Fruit fly (Drosophila melanogaster) whole organism, prepupa: ENCODE data around the gene HIP-R.
A peak's percentile ranks its signal among the peaks of the same experiment; 100 is the strongest.

Experiments
- Blimp-1 ChIP-seq: fragments of 200-800 bp; sonication (Bioruptor generic); optimal IDR thresholded peaks from 3 replicates; lab custom pipeline; 2017; ENCODE audit warnings: missing biosample characterization, missing genetic modification characterization, mild to moderate bottlenecking, moderate library complexity, missing genetic modification reagents
- CG10669 ChIP-seq: fragments of 200-800 bp; sonication (Bioruptor generic); optimal IDR thresholded peaks from 3 replicates; lab custom pipeline; 2018; ENCODE audit warnings: missing biosample characterization, mild to moderate bottlenecking, missing genetic modification characterization, moderate library complexity
- CG11762 ChIP-seq: fragments of 200-800 bp; sonication (Bioruptor generic); optimal IDR thresholded peaks from 3 replicates; lab custom pipeline; 2016; ENCODE audit warnings: missing biosample characterization, missing genetic modification characterization; ENCODE audit not compliant: insufficient read depth
- CG15336 ChIP-seq: fragments of 200-800 bp; sonication (Bioruptor generic); IDR thresholded peaks from 2 replicates; pipeline ENCODE4 v1.3.6; 2022; ENCODE audit warnings: missing biosample characterization, missing genetic modification characterization
- CG1621 ChIP-seq: fragments of 200-800 bp; sonication (Bioruptor generic); optimal IDR thresholded peaks from 3 replicates; lab custom pipeline; 2018; ENCODE audit warnings: missing biosample characterization, mild to moderate bottlenecking, missing genetic modification characterization
- CG16779 ChIP-seq: fragments of 200-800 bp; sonication (Bioruptor generic); optimal IDR thresholded peaks from 3 replicates; lab custom pipeline; 2017; ENCODE audit warnings: missing biosample characterization, mild to moderate bottlenecking, missing genetic modification characterization
- CG3032 ChIP-seq: fragments of 200-800 bp; optimal IDR thresholded peaks from 2 replicates; lab custom pipeline; 2019; ENCODE audit warnings: missing biosample characterization, mild to moderate bottlenecking, missing genetic modification characterization, moderate library complexity
- CG32006 ChIP-seq: fragments of 200-800 bp; sonication (Bioruptor generic); optimal IDR thresholded peaks from 3 replicates; lab custom pipeline; 2017; ENCODE audit warnings: missing biosample characterization, mild to moderate bottlenecking, missing genetic modification characterization
- CG34406 ChIP-seq: fragments of 200-800 bp; sonication (Bioruptor generic); optimal IDR thresholded peaks from 3 replicates; lab custom pipeline; 2016; ENCODE audit warnings: missing biosample characterization, missing genetic modification characterization
- CG4318 ChIP-seq: fragments of 200-800 bp; sonication (Bioruptor generic); optimal IDR thresholded peaks from 3 replicates; lab custom pipeline; 2017; ENCODE audit warnings: missing biosample characterization, mild to moderate bottlenecking, missing genetic modification characterization
- CG6163 ChIP-seq: fragments of 200-800 bp; sonication (Bioruptor generic); IDR thresholded peaks from 3 replicates; pipeline ENCODE4 v1.3.6; 2022; ENCODE audit warnings: missing biosample characterization, missing genetic modification characterization
- CG6792 ChIP-seq: fragments of 200-800 bp; sonication (Bioruptor generic); optimal IDR thresholded peaks from 3 replicates; lab custom pipeline; 2016; ENCODE audit warnings: missing biosample characterization, missing genetic modification characterization
- CG6854 ChIP-seq: fragments of 200-800 bp; sonication (Bioruptor generic); optimal IDR thresholded peaks from 2 replicates; lab custom pipeline; 2017; ENCODE audit warnings: missing biosample characterization, mild to moderate bottlenecking, missing genetic modification characterization
- CG7368 ChIP-seq: fragments of 200-800 bp; sonication (Bioruptor generic); optimal IDR thresholded peaks from 3 replicates; lab custom pipeline; 2016; ENCODE audit warnings: missing biosample characterization, missing genetic modification characterization
- CG9139 ChIP-seq: fragments of 200-800 bp; sonication (Bioruptor generic); optimal IDR thresholded peaks from 3 replicates; lab custom pipeline; 2017; ENCODE audit warnings: missing biosample characterization, mild to moderate bottlenecking, missing genetic modification characterization
- Eip75B ChIP-seq: fragments of 200-800 bp; sonication (Bioruptor generic); optimal IDR thresholded peaks from 3 replicates; lab custom pipeline; 2016; ENCODE audit warnings: missing biosample characterization, missing genetic modification characterization
- Ets21C ChIP-seq: fragments of 200-800 bp; sonication (Bioruptor generic); optimal IDR thresholded peaks from 3 replicates; lab custom pipeline; 2016; ENCODE audit warnings: missing biosample characterization, missing genetic modification characterization
- Ets96B ChIP-seq: fragments of 200-800 bp; optimal IDR thresholded peaks from 2 replicates; lab custom pipeline; 2019; ENCODE audit warnings: missing biosample characterization, mild to moderate bottlenecking, missing genetic modification characterization, moderate library complexity
- Gug ChIP-seq: fragments of 200-800 bp; sonication (Bioruptor generic); IDR thresholded peaks from 2 replicates; pipeline ENCODE4 v1.3.6; 2022; ENCODE audit warnings: missing biosample characterization, missing genetic modification characterization
- Hr38 ChIP-seq: sonication (Bioruptor generic); optimal IDR thresholded peaks from 2 replicates; lab custom pipeline; 2016; ENCODE audit warnings: missing biosample characterization, missing genetic modification characterization
- Hr39 ChIP-seq: fragments of 200-800 bp; sonication (Bioruptor generic); optimal IDR thresholded peaks from 2 replicates; lab custom pipeline; 2016; ENCODE audit warnings: missing biosample characterization, missing genetic modification characterization
- Lpt ChIP-seq: fragments of 200-800 bp; sonication (Bioruptor generic); optimal IDR thresholded peaks from 3 replicates; lab custom pipeline; 2016; ENCODE audit warnings: missing biosample characterization, missing genetic modification characterization
- Met ChIP-seq: fragments of 200-800 bp; sonication (Bioruptor generic); optimal IDR thresholded peaks from 3 replicates; lab custom pipeline; 2016; ENCODE audit warnings: missing biosample characterization, missing genetic modification characterization
- Sox102F ChIP-seq: fragments of 200-800 bp; sonication (Bioruptor generic); optimal IDR thresholded peaks from 2 replicates; lab custom pipeline; 2016; ENCODE audit warnings: missing biosample characterization, mild to moderate bottlenecking, missing genetic modification characterization
- Sox14 ChIP-seq: fragments of 200-800 bp; sonication (Bioruptor generic); optimal IDR thresholded peaks from 3 replicates; lab custom pipeline; 2016; ENCODE audit warnings: missing biosample characterization, missing genetic modification characterization
- Sox15 ChIP-seq: fragments of 200-800 bp; sonication (Bioruptor generic); optimal IDR thresholded peaks from 3 replicates; lab custom pipeline; 2016; ENCODE audit warnings: missing biosample characterization, missing genetic modification characterization
- achi ChIP-seq: fragments of 200-800 bp; sonication (Bioruptor generic); optimal IDR thresholded peaks from 3 replicates; lab custom pipeline; 2016; ENCODE audit warnings: missing biosample characterization, missing genetic modification characterization
- acj6 ChIP-seq: fragments of 200-800 bp; sonication (Bioruptor generic); optimal IDR thresholded peaks from 3 replicates; lab custom pipeline; 2016; ENCODE audit warnings: missing biosample characterization, missing genetic modification characterization
- cyc ChIP-seq: fragments of 200-800 bp; sonication (Bioruptor generic); optimal IDR thresholded peaks from 3 replicates; lab custom pipeline; 2016; ENCODE audit warnings: missing biosample characterization, missing genetic modification characterization
- dac ChIP-seq: fragments of 200-800 bp; sonication (Bioruptor generic); optimal IDR thresholded peaks from 2 replicates; lab custom pipeline; 2017; ENCODE audit warnings: missing biosample characterization, mild to moderate bottlenecking, missing genetic modification characterization
- dsx ChIP-seq: fragments of 200-800 bp; optimal IDR thresholded peaks from 3 replicates; lab custom pipeline; 2019; ENCODE audit warnings: missing biosample characterization, mild to moderate bottlenecking, missing genetic modification characterization, moderate library complexity; ENCODE audit not compliant: poor library complexity, severe bottlenecking
- eg ChIP-seq: fragments of 200-800 bp; sonication (Bioruptor generic); IDR thresholded peaks from 3 replicates; pipeline ENCODE4 v1.3.6; 2022; ENCODE audit warnings: missing biosample characterization, missing genetic modification characterization
- fd59A ChIP-seq: fragments of 200-800 bp; sonication (Bioruptor generic); optimal IDR thresholded peaks from 2 replicates; lab custom pipeline; 2017; ENCODE audit warnings: missing biosample characterization, mild to moderate bottlenecking, missing genetic modification characterization, missing genetic modification reagents
- fkh ChIP-seq: fragments of 200-800 bp; sonication (Bioruptor generic); optimal IDR thresholded peaks from 3 replicates; lab custom pipeline; 2017; ENCODE audit warnings: missing biosample characterization, mild to moderate bottlenecking, missing genetic modification characterization, moderate library complexity
- lz ChIP-seq: fragments of 200-800 bp; sonication (Bioruptor generic); optimal IDR thresholded peaks from 3 replicates; lab custom pipeline; 2016; ENCODE audit warnings: missing biosample characterization, missing genetic modification characterization
- net ChIP-seq: fragments of 200-800 bp; sonication (Bioruptor generic); optimal IDR thresholded peaks from 3 replicates; lab custom pipeline; 2016; ENCODE audit warnings: missing biosample characterization, missing genetic modification characterization
- pdm3 ChIP-seq: fragments of 200-800 bp; sonication (Bioruptor generic); optimal IDR thresholded peaks from 3 replicates; lab custom pipeline; 2016; ENCODE audit warnings: missing biosample characterization, missing genetic modification characterization
- salr ChIP-seq, 2 experiments: fragments of 200-800 bp; sonication (Bioruptor generic); optimal IDR thresholded peaks; 3 replicates each; lab custom pipeline; 2016 to 2018; ENCODE audit warnings: missing biosample characterization in 2 of 2, missing genetic modification characterization in 2 of 2, mild to moderate bottlenecking in 1 of 2
- spab ChIP-seq: fragments of 200-800 bp; sonication (Bioruptor generic); optimal IDR thresholded peaks from 2 replicates; lab custom pipeline; 2017; ENCODE audit warnings: missing biosample characterization, mild to moderate bottlenecking, missing genetic modification characterization, missing genetic modification reagents
- ss ChIP-seq, 2 experiments: fragments of 200-800 bp; sonication (Bioruptor generic); optimal IDR thresholded peaks; 2 replicates in 1 of 2; 3 replicates in 1 of 2; lab custom pipeline; 2017 to 2018; ENCODE audit warnings: mild to moderate bottlenecking in 2 of 2, missing biosample characterization in 2 of 2, missing genetic modification characterization in 2 of 2, moderate library complexity in 1 of 2
- svp ChIP-seq: fragments of 200-800 bp; sonication (Bioruptor generic); peaks from one replicate; lab custom pipeline; 2016; ENCODE audit warnings: missing biosample characterization, missing genetic modification characterization
- vri ChIP-seq: fragments of 200-800 bp; sonication (Bioruptor generic); optimal IDR thresholded peaks from 3 replicates; lab custom pipeline; 2016; ENCODE audit warnings: missing biosample characterization, mild to moderate bottlenecking, missing genetic modification characterization

HIP-R gene

DNA sequence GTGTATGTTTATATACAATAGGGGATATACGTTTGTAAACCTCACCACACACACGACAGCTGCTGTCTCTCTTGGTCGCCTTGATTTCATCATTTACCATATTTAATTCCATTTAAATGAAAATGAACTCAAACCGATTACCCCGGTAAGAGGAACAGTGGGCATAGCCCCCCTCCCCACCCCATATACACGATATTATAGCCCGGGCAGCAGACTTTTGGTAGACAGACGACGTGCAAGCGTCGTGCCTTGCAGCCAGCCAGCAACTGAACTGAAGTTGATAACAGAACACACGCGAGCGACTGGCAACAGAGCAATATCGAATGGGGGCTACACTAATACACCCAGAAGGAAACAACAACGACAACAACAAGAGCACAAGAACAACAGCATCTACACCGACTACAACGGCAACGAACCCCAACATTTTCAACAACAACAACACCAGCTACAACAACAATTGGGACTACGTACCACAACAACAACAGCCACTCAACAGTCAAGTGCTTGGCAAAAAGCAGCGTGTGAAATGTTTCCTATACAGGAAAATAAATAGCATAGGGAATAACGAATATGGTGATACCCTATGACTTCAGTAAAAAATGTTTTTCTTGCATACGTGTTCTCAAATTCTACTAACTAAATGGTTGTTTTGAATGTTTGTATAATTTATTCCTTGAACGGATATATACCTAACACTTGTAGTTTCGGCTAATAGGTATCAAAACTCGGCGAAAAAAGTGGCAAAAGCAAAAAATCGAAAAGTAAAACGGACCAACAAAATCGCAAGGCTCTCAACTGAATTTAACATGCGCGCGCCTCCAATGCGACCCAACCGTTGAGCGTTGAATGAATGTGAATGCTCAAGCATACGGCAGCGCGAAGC lies 46.5 kb upstream of the HIP-R start (continued):
- peak; percentile 60 to 69 for TF ChIP-seq salr (GFP tag; optimal IDR thresholded peaks at IDR 0.05; lab: Kevin White, UChicago)
- TF ChIP-seq Hr39 (GFP tag; lab: Kevin White, UChicago): peak; percentile 92
- peak; percentile 80 for TF ChIP-seq spab
- TF ChIP-seq Ets96B (tag; lab: Kevin White, UChicago): peak; percentile 89
- TF ChIP-seq acj6: peak; percentile 89
- peak; percentile 93 for TF ChIP-seq eg
- peak; percentile 43 for TF ChIP-seq Blimp-1 (GFP tag; lab: Kevin White, UChicago)
- peak; percentile 85 for TF ChIP-seq CG1621 (tag; lab: Kevin White, UChicago)
- TF ChIP-seq fd59A (GFP tag; lab: Kevin White, UChicago): peak; percentile 82
- peak; percentile 93 for TF ChIP-seq Met (GFP tag; lab: Kevin White, UChicago)
- TF ChIP-seq Sox102F (GFP tag; lab: Kevin White, UChicago): peak; percentile 85
- TF ChIP-seq net: peak; percentile 80
- TF ChIP-seq svp (GFP tag; lab: Kevin White, UChicago): peak; percentile 91
- TF ChIP-seq Gug (GFP tag; lab: Robert Waterston, UW): peak; percentile 90
- peak; percentile 84 for TF ChIP-seq CG6792 (GFP tag; lab: Kevin White, UChicago)
- peak; percentile 75 for TF ChIP-seq CG11762 (GFP tag; lab: Kevin White, UChicago)
- TF ChIP-seq ss (GFP tag; optimal IDR thresholded peaks at IDR 0.05; lab: Kevin White, UChicago): peak; percentile 27 to 83
- peak; percentile 84 for TF ChIP-seq Sox15 (GFP tag; lab: Kevin White, UChicago)
- TF ChIP-seq Sox14: peak; percentile 91
- no peak for TF ChIP-seq fkh
- TF ChIP-seq Lpt: peak; percentile 65
- TF ChIP-seq CG34406 (GFP tag; lab: Kevin White, UChicago): peak; percentile 83
- peak; percentile 76 for TF ChIP-seq CG4318 (GFP tag; lab: Kevin White, UChicago)
- TF ChIP-seq CG9139 (GFP tag; lab: Kevin White, UChicago): peak; percentile 73
- peak; percentile 78 for TF ChIP-seq dac (GFP tag; lab: Kevin White, UChicago)
- TF ChIP-seq CG7368: peak; percentile 82
- TF ChIP-seq CG6854 (GFP tag; lab: Kevin White, UChicago): peak; percentile 19
- TF ChIP-seq lz (GFP tag; lab: Kevin White, UChicago): peak; percentile 93
- peak; percentile 84 for TF ChIP-seq Eip75B (GFP tag; lab: Kevin White, UChicago)
- TF ChIP-seq Hr38 (GFP tag; lab: Kevin White, UChicago): no peak
- peak; percentile 90 for TF ChIP-seq achi (GFP tag; lab: Kevin White, UChicago)
- peak; percentile 93 for TF ChIP-seq CG15336 (GFP tag; lab: Robert Waterston, UW)
- peak; percentile 92 for TF ChIP-seq pdm3 (GFP tag; lab: Kevin White, UChicago)
- TF ChIP-seq vri (GFP tag; lab: Kevin White, UChicago): peak; percentile 53
- peak; percentile 91 for TF ChIP-seq cyc (GFP tag; lab: Kevin White, UChicago)
- TF ChIP-seq CG16779 (tag; lab: Kevin White, UChicago): peak; percentile 76
- TF ChIP-seq Ets21C (GFP tag; lab: Kevin White, UChicago): peak; percentile 89
- TF ChIP-seq, all 60 proteins: peak for 58

- TF ChIP-seq CG3032 (tag; lab: Kevin White, UChicago): peak; percentile 87
- peak; percentile 75 for TF ChIP-seq Met (GFP tag; lab: Kevin White, UChicago)
- no peak for TF ChIP-seq Hr38 (GFP tag; lab: Kevin White, UChicago)
- peak; percentile 78 for TF ChIP-seq CG9139 (GFP tag; lab: Kevin White, UChicago)
- TF ChIP-seq svp (GFP tag; lab: Kevin White, UChicago): no peak
- peak; percentile 4 for TF ChIP-seq CG6163 (GFP tag; lab: Robert Waterston, UW)
- TF ChIP-seq CG7368: peak; percentile 53
- TF ChIP-seq CG34406 (GFP tag; lab: Kevin White, UChicago): peak; percentile 87
- peak; percentile 92 for TF ChIP-seq CG32006 (GFP tag; lab: Kevin White, UChicago)
- TF ChIP-seq Sox14: no peak
- TF ChIP-seq dsx: peak; percentile 52
- TF ChIP-seq CG4318 (GFP tag; lab: Kevin White, UChicago): peak; percentile 90
- peak; percentile 25 for TF ChIP-seq Ets21C (GFP tag; lab: Kevin White, UChicago)
- peak; percentile 60 for TF ChIP-seq cyc (GFP tag; lab: Kevin White, UChicago)
- TF ChIP-seq CG1621 (tag; lab: Kevin White, UChicago): no peak
- TF ChIP-seq vri (GFP tag; lab: Kevin White, UChicago): no peak
- TF ChIP-seq eg: peak; percentile 59; the same call in 2 of the 3 replicates
- TF ChIP-seq pdm3 (GFP tag; lab: Kevin White, UChicago): peak; percentile 53
- TF ChIP-seq CG11762 (GFP tag; lab: Kevin White, UChicago): peak; percentile 80
- peak; percentile 55 for TF ChIP-seq Sox102F (GFP tag; lab: Kevin White, UChicago)
- TF ChIP-seq Lpt: no peak
- TF ChIP-seq spab: peak; percentile 75
- TF ChIP-seq achi (GFP tag; lab: Kevin White, UChicago): peak; percentile 85
- peak; percentile 81 for TF ChIP-seq CG6792 (GFP tag; lab: Kevin White, UChicago)
- TF ChIP-seq CG10669 (GFP tag; lab: Kevin White, UChicago): peak; percentile 69
- peak; percentile 41 for TF ChIP-seq CG16779 (tag; lab: Kevin White, UChicago)
- TF ChIP-seq fd59A (GFP tag; lab: Kevin White, UChicago): no peak
- TF ChIP-seq Ets96B (tag; lab: Kevin White, UChicago): peak; percentile 83
Measured at dm6 chrX:3743891-3744491, 45.8 kb upstream of the HIP-R start.
